Fruit fly (Drosophila melanogaster): ENCODE results near the gene Nepl17.

The Nepl17 gene

DNA sequence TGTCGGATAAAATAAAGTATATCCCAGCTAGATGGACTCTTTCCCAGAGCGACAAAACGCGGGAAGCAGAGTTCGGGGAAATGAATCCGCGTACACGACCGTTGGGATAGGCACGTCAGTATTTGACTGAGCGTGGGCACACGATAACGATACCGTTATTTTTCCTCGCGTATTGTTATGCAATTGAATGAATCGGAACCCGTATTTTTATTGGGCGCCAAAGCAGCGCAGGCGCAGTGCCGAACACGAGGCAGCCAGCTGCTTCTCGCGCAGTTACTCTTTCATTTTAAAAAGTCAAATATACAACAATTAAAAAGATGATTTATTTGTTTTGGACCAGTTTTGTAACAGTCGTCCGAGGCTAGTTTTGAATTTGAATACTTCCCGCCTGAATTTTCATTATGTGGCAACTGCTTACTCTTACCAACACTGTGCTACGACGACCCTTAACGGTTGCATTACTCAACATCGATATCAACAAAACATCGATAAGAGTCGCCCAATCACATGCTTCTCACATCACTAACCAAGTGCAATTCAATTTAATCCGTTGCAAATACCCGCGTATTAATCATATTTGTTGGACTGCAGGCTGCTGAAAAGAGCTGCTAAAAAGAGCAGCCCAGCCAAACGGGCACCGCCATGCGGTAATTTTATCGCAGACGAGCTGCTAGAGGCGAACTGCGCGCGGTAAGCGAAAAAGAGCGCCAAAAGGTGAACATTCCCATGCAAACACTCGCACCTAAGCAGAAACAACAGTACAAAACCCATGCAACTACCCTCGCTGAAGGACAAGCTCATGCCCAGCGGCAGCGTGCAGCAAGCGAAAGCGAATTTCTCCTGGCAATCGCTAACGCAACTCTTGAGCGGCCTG lies 15.1 kb downstream of the Nepl17 start, which contains the start of the genes CG33203 and Doa:
Gene CG33203, minus strand, starts transcription at position 151 of the 874 bp plus-strand sequence.
Gene Doa, plus strand, starts transcription at position 515 of the 874 bp plus-strand sequence.
- TF ChIP-seq CG18476 (GFP tag; optimal IDR thresholded peaks at IDR 0.05) (peak; percentile 81), sna (GFP tag; IDR thresholded peaks at IDR 0.05; ENCODE audit: partially characterized antibody) (peak; percentile 81), nmo (GFP tag; optimal IDR thresholded peaks at IDR 0.05) (peak; percentile 68), CG7357 (GFP tag; IDR thresholded peaks at IDR 0.05) (no peak), CG10267 (tag; optimal IDR thresholded peaks at IDR 0.05) (peak; percentile 99), CG15011 (GFP tag; optimal IDR thresholded peaks at IDR 0.05) (no peak), z (GFP tag; IDR thresholded peaks at IDR 0.05) (no peak), chm (GFP tag; IDR thresholded peaks at IDR 0.05) (no peak), en (GFP tag; optimal IDR thresholded peaks at IDR 0.05) (peak; percentile 28), sc (optimal IDR thresholded peaks at IDR 0.05) (no peak), sc (GFP tag; optimal IDR thresholded peaks at IDR 0.05) (no peak), ken (GFP tag; IDR thresholded peaks at IDR 0.05) (0 out of 3 replicates have a peak, but pooled peaks have one; percentile 10), CG13624 (GFP tag; optimal IDR thresholded peaks at IDR 0.05) (peak; percentile 33), CG4282 (GFP tag; optimal IDR thresholded peaks at IDR 0.05) (peak; percentile 76), CG11504 (tag; optimal IDR thresholded peaks at IDR 0.05) (peak; percentile 36), gcm (GFP tag; optimal IDR thresholded peaks at IDR 0.05) (no peak), Myb (GFP tag; optimal IDR thresholded peaks at IDR 0.05) (peak; percentile 98), Nf-YB (GFP tag; optimal IDR thresholded peaks at IDR 0.05) (no peak), odd (GFP tag; optimal IDR thresholded peaks at IDR 0.05) (no peak), sr (GFP tag; IDR thresholded peaks at IDR 0.05) (no peak), CG10366 (GFP tag; IDR thresholded peaks at IDR 0.05) (peak; percentile 11; the same call in 1 of the 2 replicates), CG2202 (tag; optimal IDR thresholded peaks at IDR 0.05) (no peak), CG14965 (GFP tag; optimal IDR thresholded peaks at IDR 0.05; ENCODE audit: borderline replicate concordance) (no peak), CG12219 (GFP tag; optimal IDR thresholded peaks at IDR 0.05) (no peak), CG12236 (GFP tag; optimal IDR thresholded peaks at IDR 0.05) (peak; percentile 7), repo (GFP tag; optimal IDR thresholded peaks at IDR 0.05) (peak; percentile 18), CG7987 (GFP tag; optimal IDR thresholded peaks at IDR 0.05) (peak; percentile 20), CG2712 (tag; optimal IDR thresholded peaks at IDR 0.05) (peak; percentile 48), Ptx1 (GFP tag; IDR thresholded peaks at IDR 0.05) (peak; percentile 54), gt (GFP tag; IDR thresholded peaks at IDR 0.05) (no peak), NC2β (GFP tag; optimal IDR thresholded peaks at IDR 0.05) (peak; percentile 45), slp2 (GFP tag; optimal IDR thresholded peaks at IDR 0.05) (peak; percentile 16), CG13424 (tag; optimal IDR thresholded peaks at IDR 0.05) (no peak), CHES-1-like (GFP tag; optimal IDR thresholded peaks at IDR 0.05) (peak; percentile 53), CG33557 (GFP tag; optimal IDR thresholded peaks at IDR 0.05) (no peak), HLH54F (GFP tag; optimal IDR thresholded peaks at IDR 0.05) (peak; percentile 67), pho (GFP tag; optimal IDR thresholded peaks at IDR 0.05) (peak; percentile 26), CG1792 (GFP tag; optimal IDR thresholded peaks at IDR 0.05) (peak; percentile 47), CG14710 (tag; optimal IDR thresholded peaks at IDR 0.05) (peak; percentile 68), fu2 (GFP tag; optimal IDR thresholded peaks at IDR 0.05) (peak; percentile 30), emc (GFP tag; optimal IDR thresholded peaks at IDR 0.05) (peak; percentile 39), CG4424 (GFP tag; optimal IDR thresholded peaks at IDR 0.05) (peak; percentile 34), Pdp1 (GFP tag; optimal IDR thresholded peaks at IDR 0.05) (peak; percentile 44 to 98), Mad (GFP tag; optimal IDR thresholded peaks at IDR 0.05) (peak; percentile 33), CG42726 (GFP tag; IDR thresholded peaks at IDR 0.05; ENCODE audit: partially characterized antibody) (peak; percentile 85), H2.0 (GFP tag; IDR thresholded peaks at IDR 0.05) (peak; percentile 33; the same call in 1 of the 2 replicates), ase (GFP tag; IDR thresholded peaks at IDR 0.05) (peak; percentile 33; the same call in 1 of the 3 replicates), CrebB (tag; optimal IDR thresholded peaks at IDR 0.05) (peak; percentile 15), CG1832 (GFP tag; optimal IDR thresholded peaks at IDR 0.05) (no peak)
